Worm (Caenorhabditis elegans): ENCODE data around the gene nep-11.

The nep-11 gene

DNA sequence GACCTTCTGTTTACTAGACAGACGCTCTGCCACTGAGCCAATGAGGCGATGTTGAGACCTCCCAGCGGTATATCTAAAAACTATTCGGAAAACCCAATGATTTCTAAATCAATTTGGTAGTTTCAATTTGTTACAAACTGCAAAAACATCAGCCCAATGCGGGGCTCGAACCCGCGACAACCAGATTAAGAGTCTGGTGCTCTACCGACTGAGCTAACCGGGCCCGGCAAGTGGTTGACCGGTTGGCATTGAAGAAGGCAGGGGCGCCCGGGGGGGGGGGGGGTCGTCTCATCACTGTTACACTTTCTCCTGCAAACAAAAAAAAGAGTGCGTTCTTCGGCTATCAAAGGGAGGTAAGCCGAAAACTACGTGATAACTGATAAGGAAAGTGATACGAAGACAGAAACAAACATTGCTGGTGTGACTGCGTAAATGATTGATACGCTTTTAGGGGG, 13.9 kb upstream of the nep-11 start (continued):
- TF ChIP-seq dpff-1 (tag; optimal IDR thresholded peaks at IDR 0.05) (no peak), hrde-1 (tag; optimal IDR thresholded peaks at IDR 0.05; ENCODE audit: borderline replicate concordance) (peak; percentile 51), hlh-12 (tag; optimal IDR thresholded peaks at IDR 0.05) (no peak), hsf-1 (GFP tag; IDR thresholded peaks at IDR 0.05) (no peak), K11D2.4 (GFP tag; IDR thresholded peaks at IDR 0.05) (no peak), mcd-1 (GFP tag; IDR thresholded peaks at IDR 0.05) (peak; percentile 80), hmg-20 (GFP tag; IDR thresholded peaks at IDR 0.05) (peak; percentile 63; the same call in 1 of the 2 replicates), ztf-22 (GFP tag; optimal IDR thresholded peaks at IDR 0.05) (no peak), lin-40 (tag; optimal IDR thresholded peaks at IDR 0.05) (no peak), Y56A3A.18 (GFP tag; IDR thresholded peaks at IDR 0.05) (peak; percentile 87), ztf-25 (GFP tag; IDR thresholded peaks at IDR 0.05) (peak; percentile 60; the same call in 1 of the 2 replicates), ama-1 (optimal IDR thresholded peaks at IDR 0.05) (no peak), ama-1 (GFP tag; optimal IDR thresholded peaks at IDR 0.05) (peak in 1 of 2 experiments; percentile 65), gei-17 (GFP tag; optimal IDR thresholded peaks at IDR 0.05) (peak; percentile 46), Y79H2A.3 (GFP tag; conservative IDR thresholded peaks at IDR 0.05) (no peak), hmg-1.2 (GFP tag; IDR thresholded peaks at IDR 0.05) (peak; percentile 74), snpc-3.4 (tag; optimal IDR thresholded peaks at IDR 0.05) (peak; percentile 11), madf-10 (tag; optimal IDR thresholded peaks at IDR 0.05) (peak; percentile 55), lin-26 (GFP tag; IDR thresholded peaks at IDR 0.05) (peak; percentile 96), B0035.1 (tag; optimal IDR thresholded peaks at IDR 0.05) (peak; percentile 27), B0336.3 (GFP tag; IDR thresholded peaks at IDR 0.05) (peak; percentile 84; the same call in 1 of the 2 replicates), snpc-1.1 (tag; optimal IDR thresholded peaks at IDR 0.05; ENCODE audit: insufficient read depth) (peak; percentile 7), egrh-3 (GFP tag; IDR thresholded peaks at IDR 0.05) (peak; percentile 92), ztf-26 (tag; optimal IDR thresholded peaks at IDR 0.05) (peak; percentile 84), tlf-1 (GFP tag; optimal IDR thresholded peaks at IDR 0.05) (peak; percentile 27), madf-3 (GFP tag; IDR thresholded peaks at IDR 0.05) (no peak), him-1 (tag; optimal IDR thresholded peaks at IDR 0.05) (peak; percentile 93), T26A5.8 (tag; optimal IDR thresholded peaks at IDR 0.05) (peak; percentile 52), tbp1 (GFP tag; optimal IDR thresholded peaks at IDR 0.05) (peak; percentile 97), let-526 (GFP tag; IDR thresholded peaks at IDR 0.05) (peak; percentile 40; the same call in 1 of the 2 replicates), ceh-100 (GFP tag; IDR thresholded peaks at IDR 0.05) (peak; percentile 57; the same call in 1 of the 2 replicates), lag-1 (GFP tag; IDR thresholded peaks at IDR 0.05) (no peak), mes-4 (tag; optimal IDR thresholded peaks at IDR 0.05) (peak; percentile 40), dox-1 (GFP tag; IDR thresholded peaks at IDR 0.05) (peak; percentile 92), bed-2 (GFP tag; IDR thresholded peaks at IDR 0.05) (no peak), Y67H2A.10 (GFP tag; conservative IDR thresholded peaks at IDR 0.05) (no peak), cebp-1 (GFP tag; IDR thresholded peaks at IDR 0.05) (no peak), cebp-1 (tag; optimal IDR thresholded peaks at IDR 0.05) (peak; percentile 76), K12H6.12 (tag; optimal IDR thresholded peaks at IDR 0.05) (peak; percentile 44), somi-1 (GFP tag; optimal IDR thresholded peaks at IDR 0.05) (peak; percentile 68), madf-8 (GFP tag; conservative IDR thresholded peaks at IDR 0.05) (no peak), rpc-1 (optimal IDR thresholded peaks at IDR 0.05) (peak; percentile 90), rpc-1 (tag; optimal IDR thresholded peaks at IDR 0.05) (peak; percentile 87), sptf-2 (GFP tag; optimal IDR thresholded peaks at IDR 0.05) (peak; percentile 73), hlh-26 (GFP tag; conservative IDR thresholded peaks at IDR 0.05) (no peak), lin-35 (GFP tag; optimal IDR thresholded peaks at IDR 0.05) (peak in 1 of 3 experiments; percentile 39), unc-130 (GFP tag; optimal IDR thresholded peaks at IDR 0.05) (peak; percentile 19), atf-7 (tag; optimal IDR thresholded peaks at IDR 0.05) (peak; percentile 75), xnd-1 (tag; optimal IDR thresholded peaks at IDR 0.05) (peak; percentile 10)
